Worm (Caenorhabditis elegans): ENCODE measurements around the gene F43D2.7.

ce11 chrV:14640769-14641168 is 798 bp upstream of the F43D2.7 start, which contains the start of gene C54G10.1:
- TF ChIP-seq nhr-76 (tag; optimal IDR thresholded peaks at IDR 0.05) (no peak), nhr-23 (tag; optimal IDR thresholded peaks at IDR 0.05) (no peak), snpc-4 (tag; optimal IDR thresholded peaks at IDR 0.05) (no peak), nhr-25 (tag; optimal IDR thresholded peaks at IDR 0.05) (no peak), aly-2 (tag; optimal IDR thresholded peaks at IDR 0.05) (no peak), elt-1 (tag; optimal IDR thresholded peaks at IDR 0.05) (no peak), daf-12 (tag; optimal IDR thresholded peaks at IDR 0.05) (no peak), ama-1 (optimal IDR thresholded peaks at IDR 0.05) (no peak), nhr-77 (tag; optimal IDR thresholded peaks at IDR 0.05) (no peak), pha-4 (tag; optimal IDR thresholded peaks at IDR 0.05) (peak; percentile 22), ceh-82 (tag; optimal IDR thresholded peaks at IDR 0.05) (no peak), nhr-28 (tag; optimal IDR thresholded peaks at IDR 0.05) (no peak), mdl-1 (tag; optimal IDR thresholded peaks at IDR 0.05) (no peak), fos-1 (tag; optimal IDR thresholded peaks at IDR 0.05) (no peak)

Data from whole organism, L3 larva.